Worm (Caenorhabditis elegans): Measurements from ENCODE around the gene K03H9.3.

ce11 chrII:6413788-6414187 is 9.1 kb upstream of the K03H9.3 start:
- TF ChIP-seq nhr-28 (tag; optimal IDR thresholded peaks at IDR 0.05) (peak; percentile 77), mxl-2 (GFP tag; conservative IDR thresholded peaks at IDR 0.05) (no peak), mdl-1 (tag; optimal IDR thresholded peaks at IDR 0.05) (peak in 1 of 2 experiments; percentile 63)
